Fruit fly (Drosophila melanogaster) whole organism, embryonic: Measurements from ENCODE around the gene alpha-PheRS.
A peak's percentile ranks its signal among the peaks of the same experiment; 100 is the strongest.

Experiments
- Antp ChIP-seq: fragments of 200-800 bp; sonication (Bioruptor generic); optimal IDR thresholded peaks from 3 replicates; lab custom pipeline; 2016; ENCODE audit warnings: missing biosample characterization, missing genetic modification characterization
- B-H1 ChIP-seq: fragments of 200-800 bp; sonication (Bioruptor generic); IDR thresholded peaks from 3 replicates; pipeline ENCODE4 v1.3.6; 2022; ENCODE audit warnings: missing biosample characterization, missing genetic modification characterization
- Bdp1 ChIP-seq: fragments of 200-800 bp; sonication (Bioruptor generic); optimal IDR thresholded peaks from 3 replicates; lab custom pipeline; 2016; ENCODE audit warnings: missing biosample characterization, missing genetic modification characterization
- CG1024 ChIP-seq: fragments of 200-800 bp; sonication (Bioruptor generic); IDR thresholded peaks from 2 replicates; pipeline ENCODE4 v1.3.6; 2022; ENCODE audit warnings: missing biosample characterization, missing genetic modification characterization
- CG10959 ChIP-seq: fragments of 200-800 bp; sonication (Bioruptor generic); IDR thresholded peaks from 2 replicates; pipeline ENCODE4 v1.3.6; 2022; ENCODE audit warnings: missing biosample characterization, missing genetic modification characterization
- CG11085 ChIP-seq: fragments of 200-800 bp; sonication (Bioruptor generic); IDR thresholded peaks from 2 replicates; pipeline ENCODE4 v1.3.6; 2022; ENCODE audit warnings: missing biosample characterization, missing genetic modification characterization
- CG12155 ChIP-seq: fragments of 200-800 bp; sonication (Bioruptor generic); optimal IDR thresholded peaks from 3 replicates; lab custom pipeline; 2016; ENCODE audit warnings: missing biosample characterization, missing genetic modification characterization
- CG12236 ChIP-seq: fragments of 200-800 bp; sonication (Bioruptor generic); optimal IDR thresholded peaks from 2 replicates; lab custom pipeline; 2016; ENCODE audit warnings: missing biosample characterization, missing genetic modification characterization
- CG15601 ChIP-seq: fragments of 200-800 bp; sonication (Bioruptor generic); optimal IDR thresholded peaks from 3 replicates; lab custom pipeline; 2019; ENCODE audit warnings: missing biosample characterization, mild to moderate bottlenecking, missing genetic modification characterization, moderate library complexity
- CG1603 ChIP-seq: fragments of 200-800 bp; sonication (Bioruptor generic); optimal IDR thresholded peaks from 2 replicates; lab custom pipeline; 2019; ENCODE audit warnings: missing biosample characterization, mild to moderate bottlenecking, missing genetic modification characterization, moderate library complexity
- CG17328 ChIP-seq: fragments of 200-800 bp; sonication (Bioruptor generic); IDR thresholded peaks from 2 replicates; pipeline ENCODE4 v1.3.6; 2022; ENCODE audit warnings: missing biosample characterization, missing genetic modification characterization
- CG1832 ChIP-seq: fragments of 200-800 bp; sonication (Bioruptor generic); optimal IDR thresholded peaks from 2 replicates; lab custom pipeline; 2017; ENCODE audit warnings: missing biosample characterization, mild to moderate bottlenecking, missing genetic modification characterization, inconsistent platforms
- CG2875 ChIP-seq: fragments of 200-800 bp; sonication (Bioruptor generic); optimal IDR thresholded peaks from 2 replicates; lab custom pipeline; 2017; ENCODE audit warnings: missing biosample characterization, mild to moderate bottlenecking, missing genetic modification characterization, missing genetic modification reagents
- CG32532 ChIP-seq: fragments of 200-800 bp; sonication (Bioruptor generic); IDR thresholded peaks from 2 replicates; pipeline ENCODE4 v1.3.6; 2022; ENCODE audit warnings: missing biosample characterization, missing genetic modification characterization
- CG32772 ChIP-seq: fragments of 200-800 bp; sonication (Bioruptor generic); IDR thresholded peaks from 2 replicates; pipeline ENCODE4 v1.3.6; 2022; ENCODE audit warnings: missing biosample characterization, missing genetic modification characterization
- CG33557 ChIP-seq: fragments of 200-800 bp; sonication (Bioruptor generic); optimal IDR thresholded peaks from 2 replicates; lab custom pipeline; 2019; ENCODE audit warnings: missing biosample characterization, mild to moderate bottlenecking, missing genetic modification characterization, moderate library complexity
- CG34422 ChIP-seq: fragments of 200-800 bp; sonication (Bioruptor generic); IDR thresholded peaks from 3 replicates; pipeline ENCODE4 v1.3.6; 2022; ENCODE audit warnings: missing biosample characterization, missing genetic modification characterization
- CG3726 ChIP-seq: fragments of 200-800 bp; sonication (Bioruptor generic); IDR thresholded peaks from 3 replicates; pipeline ENCODE4, ENCODE4 v1.3.6; 2022; ENCODE audit warnings: missing biosample characterization, missing genetic modification characterization
- CG5180 ChIP-seq: fragments of 200-800 bp; sonication (Bioruptor generic); optimal IDR thresholded peaks from 3 replicates; lab custom pipeline; 2017; ENCODE audit warnings: missing biosample characterization, missing genetic modification characterization, mild to moderate bottlenecking, moderate library complexity, missing genetic modification reagents
- CG7556 ChIP-seq: fragments of 200-800 bp; sonication (Bioruptor generic); optimal IDR thresholded peaks from 2 replicates; lab custom pipeline; 2017; ENCODE audit warnings: missing biosample characterization, mild to moderate bottlenecking, missing genetic modification characterization
- CG7786 ChIP-seq: fragments of 200-800 bp; sonication (Bioruptor generic); optimal IDR thresholded peaks from 2 replicates; lab custom pipeline; 2016; ENCODE audit warnings: missing biosample characterization, missing genetic modification characterization
- CG8281 ChIP-seq: fragments of 200-800 bp; sonication (Bioruptor generic); optimal IDR thresholded peaks from 2 replicates; lab custom pipeline; 2018; ENCODE audit warnings: missing biosample characterization, mild to moderate bottlenecking, missing genetic modification characterization, moderate library complexity
- CG8478 ChIP-seq: fragments of >200 bp; optimal IDR thresholded peaks from 2 replicates; lab custom pipeline; 2018
- D ChIP-seq, 2 experiments: fragments of 200-800 bp in 1 of 2; fragments of >200 bp in 1 of 2; sonication (Bioruptor generic) in 1 of 2; optimal IDR thresholded peaks; 2 replicates in 1 of 2; 3 replicates in 1 of 2; lab custom pipeline; 2017; ENCODE audit warnings: mild to moderate bottlenecking in 1 of 2, missing biosample characterization in 1 of 2, missing genetic modification characterization in 1 of 2, missing genetic modification reagents in 1 of 2
- Doc3 ChIP-seq: fragments of 200-800 bp; sonication (Bioruptor generic); IDR thresholded peaks from 3 replicates; pipeline ENCODE4 v1.3.6; 2022; ENCODE audit warnings: missing biosample characterization, missing genetic modification characterization; ENCODE audit not compliant: partially characterized antibody
- ERR ChIP-seq: fragments of 200-800 bp; sonication (Bioruptor generic); optimal IDR thresholded peaks from 2 replicates; lab custom pipeline; 2016; ENCODE audit warnings: missing biosample characterization, missing genetic modification characterization
- Eip74EF ChIP-seq, 2 experiments: fragments of 200-800 bp in 1 of 2; fragments of >200 bp in 1 of 2; sonication (Bioruptor generic) in 1 of 2; optimal IDR thresholded peaks; 2 replicates each; lab custom pipeline; 2017 to 2019; ENCODE audit warnings: missing biosample characterization in 2 of 2, missing genetic modification characterization in 2 of 2, mild to moderate bottlenecking in 1 of 2, moderate library complexity in 1 of 2
- GATAe ChIP-seq: fragments of 200-800 bp; sonication (Bioruptor generic); conservative IDR thresholded peaks from 2 replicates; pipeline ENCODE4 v1.3.6; 2022; ENCODE audit warnings: missing biosample characterization, missing genetic modification characterization
- H2.0 ChIP-seq: fragments of 200-800 bp; sonication (Bioruptor generic); IDR thresholded peaks from 2 replicates; pipeline ENCODE4 v1.3.6; 2022; ENCODE audit warnings: missing biosample characterization, missing genetic modification characterization
- Nf-YA ChIP-seq: fragments of 200-800 bp; sonication (Bioruptor generic); IDR thresholded peaks from 2 replicates; pipeline ENCODE4 v1.3.6; 2022; ENCODE audit warnings: missing biosample characterization, missing genetic modification characterization
- YL-1 ChIP-seq: fragments of 200-800 bp; sonication (Bioruptor generic); optimal IDR thresholded peaks from 3 replicates; lab custom pipeline; 2017; ENCODE audit warnings: missing biosample characterization, mild to moderate bottlenecking, missing genetic modification characterization
- bab2 ChIP-seq: fragments of 200-800 bp; sonication (Bioruptor generic); optimal IDR thresholded peaks from 2 replicates; lab custom pipeline; 2016; ENCODE audit warnings: missing biosample characterization, missing genetic modification characterization
- bowl ChIP-seq: fragments of 200-800 bp; sonication (Bioruptor generic); IDR thresholded peaks from 2 replicates; pipeline ENCODE4 v1.3.6; 2022; ENCODE audit warnings: missing biosample characterization, missing genetic modification characterization
- btn ChIP-seq: fragments of 200-800 bp; sonication (Bioruptor generic); optimal IDR thresholded peaks from 2 replicates; lab custom pipeline; 2016; ENCODE audit warnings: missing biosample characterization, missing genetic modification characterization
- chinmo ChIP-seq: fragments of 200-800 bp; sonication (Bioruptor generic); IDR thresholded peaks from 4 replicates; pipeline ENCODE4 v1.3.6; 2022; ENCODE audit warnings: missing biosample characterization, missing genetic modification characterization; ENCODE audit not compliant: partially characterized antibody
- dm ChIP-seq: fragments of 200-800 bp; sonication (Bioruptor generic); optimal IDR thresholded peaks from 3 replicates; lab custom pipeline; 2016; ENCODE audit warnings: missing biosample characterization, missing genetic modification characterization
- fu2 ChIP-seq: fragments of 200-800 bp; sonication (Bioruptor generic); optimal IDR thresholded peaks from 2 replicates; lab custom pipeline; 2016; ENCODE audit warnings: missing biosample characterization, missing genetic modification characterization
- gsb ChIP-seq: fragments of 200-800 bp; sonication (Bioruptor generic); IDR thresholded peaks from 2 replicates; pipeline ENCODE4 v1.3.6; 2022; ENCODE audit warnings: missing biosample characterization, missing genetic modification characterization
- gsb-n ChIP-seq: fragments of 200-800 bp; sonication (Bioruptor generic); optimal IDR thresholded peaks from 3 replicates; lab custom pipeline; 2018; ENCODE audit warnings: missing biosample characterization, mild to moderate bottlenecking, missing genetic modification characterization
- hth ChIP-seq: fragments of >200 bp; optimal IDR thresholded peaks from 2 replicates; lab custom pipeline; 2017; ENCODE audit warnings: inconsistent platforms
- jing ChIP-seq: fragments of 200-800 bp; sonication (Bioruptor generic); optimal IDR thresholded peaks from 2 replicates; lab custom pipeline; 2018; ENCODE audit warnings: missing biosample characterization, mild to moderate bottlenecking, missing genetic modification characterization
- ranshi ChIP-seq: fragments of 200-800 bp; sonication (Bioruptor generic); IDR thresholded peaks from 2 replicates; pipeline ENCODE4 v1.3.6; 2022; ENCODE audit warnings: missing biosample characterization, missing genetic modification characterization
- scrt ChIP-seq: fragments of 200-800 bp; sonication (Bioruptor generic); optimal IDR thresholded peaks from 2 replicates; lab custom pipeline; 2018; ENCODE audit warnings: missing biosample characterization, mild to moderate bottlenecking, missing genetic modification characterization, moderate library complexity
- sqz ChIP-seq: fragments of 200-800 bp; sonication (Bioruptor generic); optimal IDR thresholded peaks from 3 replicates; lab custom pipeline; 2018; ENCODE audit warnings: missing biosample characterization, mild to moderate bottlenecking, missing genetic modification characterization
- ssp ChIP-seq: fragments of 200-800 bp; sonication (Bioruptor generic); IDR thresholded peaks from 2 replicates; pipeline ENCODE4 v1.3.6; 2022; ENCODE audit warnings: missing biosample characterization, missing genetic modification characterization
- tx ChIP-seq: fragments of 200-800 bp; sonication (Bioruptor generic); optimal IDR thresholded peaks from 2 replicates; lab custom pipeline; 2016; ENCODE audit warnings: missing biosample characterization, missing genetic modification characterization
- z ChIP-seq: fragments of 200-800 bp; sonication (Bioruptor generic); IDR thresholded peaks from 3 replicates; pipeline ENCODE4 v1.3.6; 2022; ENCODE audit warnings: missing biosample characterization, missing genetic modification characterization

Gene alpha-PheRS

DNA sequence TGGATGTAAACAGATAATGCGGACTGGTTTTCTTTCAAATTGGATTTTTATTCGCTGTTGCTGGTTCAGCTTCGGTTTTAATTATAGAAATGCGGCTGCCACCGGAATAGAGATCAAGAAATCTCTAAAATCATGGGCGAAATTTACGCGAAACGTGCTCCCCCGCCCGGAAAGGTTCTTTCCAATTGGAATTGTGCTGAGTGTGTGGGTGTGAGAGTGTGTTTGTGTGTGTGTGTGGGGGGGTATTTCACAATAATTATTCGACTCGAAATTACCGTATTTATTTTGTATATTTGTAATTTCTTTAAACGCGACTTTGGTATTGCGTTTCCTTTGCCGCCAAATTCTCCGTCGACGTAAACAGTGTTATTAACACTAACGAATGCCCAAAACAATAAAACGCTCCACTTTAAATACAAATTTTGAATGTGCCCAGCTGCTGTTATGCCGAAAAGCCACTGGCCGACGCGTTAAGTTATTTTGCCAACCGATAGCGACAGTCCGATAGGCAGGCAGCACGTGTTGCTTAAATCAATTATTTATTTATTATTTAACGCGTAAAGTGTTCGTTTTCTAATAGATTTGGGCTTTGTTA, 29.6 kb downstream of the alpha-PheRS start, which contains the start of gene Gclc (continued):
- no peak for TF ChIP-seq CG32532
- no peak for TF ChIP-seq CG5180 (GFP tag; lab: Kevin White, UChicago)
- TF ChIP-seq YL-1 (GFP tag; lab: Kevin White, UChicago): no peak
- peak; percentile 42 for TF ChIP-seq CG1603 (tag; lab: Kevin White, UChicago)
- peak; percentile 47 for TF ChIP-seq scrt
- TF ChIP-seq Doc3: 0 out of 3 replicates have a peak, but pooled peaks have one; percentile 35
- TF ChIP-seq CG34422: 0 out of 3 replicates have a peak, but pooled peaks have one; percentile 34
- TF ChIP-seq D (optimal IDR thresholded peaks at IDR 0.05; lab: Kevin White, UChicago): no peak
- no peak for TF ChIP-seq D (GFP tag; optimal IDR thresholded peaks at IDR 0.05; lab: Kevin White, UChicago)
- TF ChIP-seq ssp: no peak
- no peak for TF ChIP-seq CG10959
- no peak for TF ChIP-seq Bdp1 (GFP tag; lab: Kevin White, UChicago)
- no peak for TF ChIP-seq CG2875 (GFP tag; lab: Kevin White, UChicago)
- TF ChIP-seq CG3726 (GFP tag; lab: Robert Waterston, UW): no peak
- TF ChIP-seq GATAe (GFP tag; lab: Robert Waterston, UW): no peak
- TF ChIP-seq CG17328: no peak
- no peak for TF ChIP-seq CG7556 (GFP tag; lab: Kevin White, UChicago)
- TF ChIP-seq CG1832 (GFP tag; lab: Kevin White, UChicago): no peak
- TF ChIP-seq Antp: no peak
- no peak for TF ChIP-seq sqz (GFP tag; lab: Kevin White, UChicago)
- no peak for TF ChIP-seq Nf-YA
- no peak for TF ChIP-seq B-H1 (GFP tag; lab: Robert Waterston, UW)
- TF ChIP-seq z (GFP tag; lab: Robert Waterston, UW): no peak
- TF ChIP-seq fu2: no peak
- TF ChIP-seq btn: no peak
- TF ChIP-seq CG1024 (GFP tag; lab: Robert Waterston, UW): no peak
- TF ChIP-seq dm (GFP tag; lab: Kevin White, UChicago): peak; percentile 81
- TF ChIP-seq ERR (GFP tag; lab: Kevin White, UChicago): no peak
- no peak for TF ChIP-seq hth (lab: Kevin White, UChicago)
- no peak for TF ChIP-seq jing
- TF ChIP-seq gsb-n: no peak
- no peak for TF ChIP-seq tx (GFP tag; lab: Kevin White, UChicago)
- no peak for TF ChIP-seq CG12236 (GFP tag; lab: Kevin White, UChicago)
- TF ChIP-seq bowl (GFP tag; lab: Robert Waterston, UW): no peak
- no peak for TF ChIP-seq CG11085 (GFP tag; lab: Robert Waterston, UW)
- TF ChIP-seq Eip74EF (GFP tag; optimal IDR thresholded peaks at IDR 0.05; lab: Kevin White, UChicago): peak in 1 of 2 experiments; percentile 1
- TF ChIP-seq ranshi (GFP tag; lab: Robert Waterston, UW): no peak
- TF ChIP-seq H2.0: no peak
- TF ChIP-seq CG7786 (GFP tag; lab: Kevin White, UChicago): no peak
- TF ChIP-seq CG15601 (tag; lab: Kevin White, UChicago): no peak
- TF ChIP-seq gsb (GFP tag; lab: Robert Waterston, UW): no peak
- TF ChIP-seq CG12155 (GFP tag; lab: Kevin White, UChicago): no peak
- no peak for TF ChIP-seq CG8281 (tag; lab: Kevin White, UChicago)
- TF ChIP-seq CG8478 (lab: Kevin White, UChicago): no peak
- TF ChIP-seq CG32772 (GFP tag; lab: Robert Waterston, UW): no peak
- no peak for TF ChIP-seq CG33557 (GFP tag; lab: Kevin White, UChicago)
- no peak for TF ChIP-seq bab2
- 0 out of 4 replicates have a peak, but pooled peaks have one; percentile 22 for TF ChIP-seq chinmo
